Fruit fly (Drosophila melanogaster): ENCODE measurements around the gene sty.

Gene sty

dm6 chr3L:3454430-3454829 lies 29.7 kb upstream of the sty start (continued):
- TF ChIP-seq pzg (GFP tag; optimal IDR thresholded peaks at IDR 0.05): no peak
- TF ChIP-seq MESR4 (GFP tag; optimal IDR thresholded peaks at IDR 0.05): no peak
- no peak for TF ChIP-seq CG8924 (tag; optimal IDR thresholded peaks at IDR 0.05)
- 0 out of 3 replicates have a peak, but pooled peaks have one; percentile 38 for TF ChIP-seq sr (GFP tag; IDR thresholded peaks at IDR 0.05)
- TF ChIP-seq Nf-YA (GFP tag; IDR thresholded peaks at IDR 0.05): no peak
- no peak for TF ChIP-seq CG30431 (GFP tag; optimal IDR thresholded peaks at IDR 0.05)
- peak; percentile 50 for TF ChIP-seq sd (tag; optimal IDR thresholded peaks at IDR 0.05)

dm6 chr3L:3452684-3453083 lies 27.9 kb upstream of the sty start:
- TF ChIP-seq sens (GFP tag): peak; percentile 54
- peak; percentile 25 for TF ChIP-seq CG15479 (GFP tag; optimal IDR thresholded peaks at IDR 0.05)
- no peak for TF ChIP-seq CG7987 (GFP tag; optimal IDR thresholded peaks at IDR 0.05)
- peak; percentile 9 for TF ChIP-seq Sry-β (GFP tag; optimal IDR thresholded peaks at IDR 0.05)
- no peak for TF ChIP-seq CG3847 (GFP tag; IDR thresholded peaks at IDR 0.05)
- TF ChIP-seq ato (GFP tag; IDR thresholded peaks at IDR 0.05; ENCODE audit: partially characterized antibody): no peak
- TF ChIP-seq fd64A (GFP tag; optimal IDR thresholded peaks at IDR 0.05): no peak
- TF ChIP-seq tll (GFP tag; optimal IDR thresholded peaks at IDR 0.05): peak; percentile 11 to 26
- 0 out of 3 replicates have a peak, but pooled peaks have one; percentile 35 for TF ChIP-seq ci (GFP tag; IDR thresholded peaks at IDR 0.05)

dm6 chr3L:3451774-3452173 lies 27.0 kb upstream of the sty start:
- TF ChIP-seq CG11560 (tag; IDR thresholded peaks at IDR 0.05): 0 out of 3 replicates have a peak, but pooled peaks have one; percentile 18
- TF ChIP-seq eyg (GFP tag; optimal IDR thresholded peaks at IDR 0.05): no peak
- peak; percentile 62 for TF ChIP-seq Med (GFP tag)
- TF ChIP-seq MBD-R2 (GFP tag; IDR thresholded peaks at IDR 0.05): 0 out of 2 replicates have a peak, but pooled peaks have one; percentile 19
- no peak for TF ChIP-seq gfzf (GFP tag; optimal IDR thresholded peaks at IDR 0.05)
- 0 out of 2 replicates have a peak, but pooled peaks have one; percentile 10 for TF ChIP-seq klu (GFP tag; IDR thresholded peaks at IDR 0.05)
- no peak for TF ChIP-seq corto (GFP tag; optimal IDR thresholded peaks at IDR 0.05)
- peak; percentile 62 for TF ChIP-seq Ets65A (GFP tag)

- TF ChIP-seq CG12391 (tag; optimal IDR thresholded peaks at IDR 0.05) (peak; percentile 53), CG7839 (tag; optimal IDR thresholded peaks at IDR 0.05) (peak; percentile 46), MESR4 (GFP tag; optimal IDR thresholded peaks at IDR 0.05) (no peak), unpg (GFP tag; optimal IDR thresholded peaks at IDR 0.05) (peak; percentile 32), PHDP (tag; optimal IDR thresholded peaks at IDR 0.05) (peak; percentile 60), slbo (GFP tag; IDR thresholded peaks at IDR 0.05) (peak; percentile 67), dysf (GFP tag; IDR thresholded peaks at IDR 0.05) (peak; percentile 44; the same call in 1 of the 3 replicates), Xbp1 (GFP tag; optimal IDR thresholded peaks at IDR 0.05) (peak; percentile 39), CG30403 (GFP tag; optimal IDR thresholded peaks at IDR 0.05) (peak; percentile 47), CG1602 (GFP tag; optimal IDR thresholded peaks at IDR 0.05) (peak; percentile 13), CG13424 (tag; optimal IDR thresholded peaks at IDR 0.05) (peak; percentile 58), pan (optimal IDR thresholded peaks at IDR 0.05) (peak in 1 of 2 experiments; percentile 33), pan (GFP tag; optimal IDR thresholded peaks at IDR 0.05 in 1 of 2, IDR thresholded peaks at IDR 0.05 in 1 of 2) (no peak), CG12744 (GFP tag; optimal IDR thresholded peaks at IDR 0.05) (peak; percentile 20), CG10147 (GFP tag; optimal IDR thresholded peaks at IDR 0.05) (peak; percentile 14), CG3281 (GFP tag; optimal IDR thresholded peaks at IDR 0.05) (peak; percentile 16), CG13287 (GFP tag; IDR thresholded peaks at IDR 0.05; ENCODE audit: partially characterized antibody) (no peak), ems (GFP tag; optimal IDR thresholded peaks at IDR 0.05) (peak; percentile 19), ftz-f1 (GFP tag; optimal IDR thresholded peaks at IDR 0.05) (no peak), CG31365 (tag; optimal IDR thresholded peaks at IDR 0.05) (no peak), CG2889 (GFP tag; IDR thresholded peaks at IDR 0.05) (no peak), sim (GFP tag; IDR thresholded peaks at IDR 0.05) (no peak), NfI (GFP tag; optimal IDR thresholded peaks at IDR 0.05) (peak; percentile 24), CG9437 (GFP tag; optimal IDR thresholded peaks at IDR 0.05) (peak; percentile 25)
These were observed 25.7 kb upstream of the sty start for dm6 chr3L:3450410-3450809.
